Worm (Caenorhabditis elegans) whole organism, L2 larva: Measurements from ENCODE around the gene ptc-3.
"Not testable (repeated sequence)": the region's sequence is repeated elsewhere in the genome, so short reads cannot be mapped to it uniquely, and the experiment has no call there.

Source experiments
- ZK546.5 ChIP-seq: sonication (generic microtip); optimal IDR thresholded peaks from 2 replicates; lab custom pipeline; 2017; ENCODE audit warnings: missing biosample characterization, missing genetic modification characterization
- aly-2 ChIP-seq: fragments of 150-350 bp; optimal IDR thresholded peaks from 2 replicates; lab custom pipeline; 2014; ENCODE audit warnings: missing biosample characterization, missing genetic modification characterization
- blmp-1 ChIP-seq: sonication (generic microtip); optimal IDR thresholded peaks from 2 replicates; lab custom pipeline; 2017; ENCODE audit warnings: missing genetic modification characterization, mild to moderate bottlenecking, missing compliant biosample characterization, antibody characterized with exemption, moderate library complexity; ENCODE audit not compliant: insufficient read depth
- ceh-16 ChIP-seq: fragments of 150-350 bp; optimal IDR thresholded peaks from 2 replicates; lab custom pipeline; 2014; ENCODE audit warnings: missing biosample characterization, missing genetic modification characterization
- ceh-82 ChIP-seq: fragments of 150-350 bp; optimal IDR thresholded peaks from 2 replicates; lab custom pipeline; 2014; ENCODE audit warnings: missing biosample characterization, missing genetic modification characterization
- crh-2 ChIP-seq: sonication (generic microtip); optimal IDR thresholded peaks from 2 replicates; lab custom pipeline; 2017; ENCODE audit warnings: missing biosample characterization, missing genetic modification characterization
- elt-1 ChIP-seq: fragments of 150-350 bp; optimal IDR thresholded peaks from 2 replicates; lab custom pipeline; 2014; ENCODE audit warnings: missing biosample characterization, missing genetic modification characterization
- fos-1 ChIP-seq: fragments of 150-350 bp; optimal IDR thresholded peaks from 2 replicates; lab custom pipeline; 2014; ENCODE audit warnings: missing biosample characterization, missing genetic modification characterization
- gmeb-1 ChIP-seq: fragments of 150-350 bp; optimal IDR thresholded peaks from 2 replicates; lab custom pipeline; 2014; ENCODE audit warnings: missing biosample characterization, missing genetic modification characterization
- lin-11 ChIP-seq: fragments of 150-350 bp; sonication (generic microtip); optimal IDR thresholded peaks from 2 replicates; lab custom pipeline; 2014; ENCODE audit warnings: missing biosample characterization, missing genetic modification characterization, inconsistent platforms, mixed read lengths
- lin-13 ChIP-seq: fragments of 150-350 bp; optimal IDR thresholded peaks from 2 replicates; lab custom pipeline; 2014; ENCODE audit warnings: missing biosample characterization, missing genetic modification reagents, missing genetic modification characterization
- lin-39 ChIP-seq: fragments of 150-350 bp; optimal IDR thresholded peaks from 2 replicates; lab custom pipeline; 2014; ENCODE audit warnings: missing biosample characterization, missing genetic modification reagents, missing genetic modification characterization
- lsy-2 ChIP-seq, 2 experiments: fragments of 150-350 bp in 1 of 2; sonication (generic microtip) in 1 of 2; optimal IDR thresholded peaks; 2 replicates each; lab custom pipeline; 2014 to 2017; ENCODE audit warnings: missing biosample characterization in 2 of 2, missing genetic modification characterization in 2 of 2
- mab-5 ChIP-seq: fragments of 150-350 bp; optimal IDR thresholded peaks from 2 replicates; lab custom pipeline; 2014; ENCODE audit warnings: missing biosample characterization, missing genetic modification characterization
- mbf-1 ChIP-seq: sonication (generic microtip); optimal IDR thresholded peaks from 2 replicates; lab custom pipeline; 2017; ENCODE audit warnings: missing biosample characterization, missing genetic modification characterization
- mdl-1 ChIP-seq, 2 experiments: fragments of 150-350 bp in 1 of 2; sonication (generic microtip) in 1 of 2; optimal IDR thresholded peaks; 2 replicates each; lab custom pipeline; 2017; ENCODE audit warnings: missing biosample characterization in 2 of 2, missing genetic modification characterization in 2 of 2
- nhr-10 ChIP-seq: sonication (generic microtip); optimal IDR thresholded peaks from 2 replicates; lab custom pipeline; 2017; ENCODE audit warnings: missing biosample characterization, missing genetic modification characterization
- nhr-12 ChIP-seq: fragments of 150-350 bp; optimal IDR thresholded peaks from 2 replicates; lab custom pipeline; 2014; ENCODE audit warnings: missing biosample characterization, missing genetic modification characterization
- nhr-129 ChIP-seq: fragments of 150-350 bp; optimal IDR thresholded peaks from 2 replicates; lab custom pipeline; 2014; ENCODE audit warnings: missing biosample characterization, missing genetic modification characterization
- nhr-237 ChIP-seq: fragments of 150-350 bp; optimal IDR thresholded peaks from 2 replicates; lab custom pipeline; 2014; ENCODE audit warnings: missing biosample characterization, missing genetic modification characterization
- nhr-25 ChIP-seq: fragments of 150-350 bp; sonication (generic microtip); optimal IDR thresholded peaks from 3 replicates; lab custom pipeline; 2014; ENCODE audit warnings: missing biosample characterization, missing genetic modification characterization
- nhr-6 ChIP-seq: fragments of 150-350 bp; optimal IDR thresholded peaks from 2 replicates; lab custom pipeline; 2014; ENCODE audit warnings: missing biosample characterization, missing genetic modification characterization
- nhr-77 ChIP-seq: fragments of 150-350 bp; optimal IDR thresholded peaks from 2 replicates; lab custom pipeline; 2014; ENCODE audit warnings: missing biosample characterization, missing genetic modification characterization
- sem-4 ChIP-seq: fragments of 150-350 bp; optimal IDR thresholded peaks from 2 replicates; lab custom pipeline; 2014; ENCODE audit warnings: missing biosample characterization, missing genetic modification reagents, missing genetic modification characterization
- skn-1 ChIP-seq: sonication (generic microtip); optimal IDR thresholded peaks from 2 replicates; lab custom pipeline; 2017; ENCODE audit warnings: missing biosample characterization, missing genetic modification characterization
- sma-3 ChIP-seq: sonication (generic microtip); optimal IDR thresholded peaks from 2 replicates; lab custom pipeline; 2016; ENCODE audit warnings: missing genetic modification reagents, missing genetic modification characterization, missing compliant biosample characterization
- sma-9 ChIP-seq, 2 experiments: fragments of 150-350 bp in 1 of 2; sonication (generic microtip) in 1 of 2; optimal IDR thresholded peaks; 2 replicates each; lab custom pipeline; 2014 to 2016; ENCODE audit warnings: missing genetic modification characterization in 2 of 2, mild to moderate bottlenecking in 1 of 2, missing biosample characterization in 1 of 2, missing compliant biosample characterization in 1 of 2, missing genetic modification reagents in 1 of 2, moderate library complexity in 1 of 2
- snpc-4 ChIP-seq: fragments of 150-350 bp; optimal IDR thresholded peaks from 2 replicates; lab custom pipeline; 2014; ENCODE audit warnings: missing biosample characterization, missing genetic modification characterization
- unc-55 ChIP-seq: fragments of 150-350 bp; sonication (generic microtip); optimal IDR thresholded peaks from 3 replicates; lab custom pipeline; 2014; ENCODE audit warnings: missing biosample characterization, missing genetic modification reagents, missing genetic modification characterization
- unc-62 ChIP-seq: fragments of 150-350 bp; optimal IDR thresholded peaks from 2 replicates; lab custom pipeline; 2014; ENCODE audit warnings: missing biosample characterization, missing genetic modification reagents, missing genetic modification characterization
- zag-1 ChIP-seq: fragments of 150-350 bp; optimal IDR thresholded peaks from 2 replicates; lab custom pipeline; 2014; ENCODE audit warnings: missing biosample characterization, missing genetic modification characterization
- ztf-11 ChIP-seq: sonication (generic microtip); optimal IDR thresholded peaks from 2 replicates; lab custom pipeline; 2017; ENCODE audit warnings: missing biosample characterization, missing genetic modification characterization
- ztf-4 ChIP-seq: fragments of 150-350 bp; optimal IDR thresholded peaks from 2 replicates; lab custom pipeline; 2014; ENCODE audit warnings: missing biosample characterization, missing genetic modification characterization

Gene ptc-3

DNA sequence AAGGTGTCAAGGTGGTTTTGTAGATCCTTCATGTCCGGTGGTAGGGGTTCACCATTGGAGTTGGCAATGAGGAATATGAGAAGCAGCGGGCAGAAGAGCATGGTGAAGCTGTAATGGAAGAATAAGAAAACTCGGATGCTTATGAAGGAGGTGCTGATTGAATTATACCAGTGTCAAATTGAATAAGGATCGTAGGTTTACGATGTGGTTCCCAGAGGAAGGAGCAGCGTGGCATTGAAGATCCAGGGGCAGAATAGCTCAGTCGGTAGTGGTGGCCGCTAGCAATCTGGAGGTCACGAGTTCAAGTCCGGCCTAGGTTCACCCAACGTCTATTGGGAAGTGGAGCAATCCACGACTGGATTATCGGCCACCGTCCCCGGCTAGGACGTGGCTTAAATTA is 10.9 kb downstream of the ptc-3 start, which contains the start of gene Y110A2AL.6:
TSS of gene Y110A2AL.6 (minus strand) at position 101 of the 400 bp plus-strand sequence.
- TF ChIP-seq mdl-1 (tag; optimal IDR thresholded peaks at IDR 0.05; lab: Kevin White, UChicago) (no peak), gmeb-1 (tag; lab: Kevin White, UChicago) (no peak), lin-11 (tag; lab: Kevin White, UChicago) (no peak), nhr-25 (tag; lab: Kevin White, UChicago) (no peak), ztf-11 (tag; lab: Kevin White, UChicago) (no peak), unc-55 (GFP tag; lab: Kevin White, UChicago) (no peak), ZK546.5 (tag; lab: Kevin White, UChicago) (no peak), nhr-77 (tag; lab: Kevin White, UChicago) (no peak), lsy-2 (tag; optimal IDR thresholded peaks at IDR 0.05; lab: Kevin White, UChicago) (no peak), nhr-129 (no peak), sma-9 (GFP tag; optimal IDR thresholded peaks at IDR 0.05; lab: Kevin White, UChicago) (no peak), sma-9 (tag; optimal IDR thresholded peaks at IDR 0.05; lab: Kevin White, UChicago) (no peak), ceh-82 (no peak), lin-13 (no peak), skn-1 (tag; lab: Kevin White, UChicago) (no peak), ztf-4 (no peak), sem-4 (tag; lab: Kevin White, UChicago) (no peak), mab-5 (tag; lab: Kevin White, UChicago) (no peak), aly-2 (tag; lab: Kevin White, UChicago) (no peak)

DNA sequence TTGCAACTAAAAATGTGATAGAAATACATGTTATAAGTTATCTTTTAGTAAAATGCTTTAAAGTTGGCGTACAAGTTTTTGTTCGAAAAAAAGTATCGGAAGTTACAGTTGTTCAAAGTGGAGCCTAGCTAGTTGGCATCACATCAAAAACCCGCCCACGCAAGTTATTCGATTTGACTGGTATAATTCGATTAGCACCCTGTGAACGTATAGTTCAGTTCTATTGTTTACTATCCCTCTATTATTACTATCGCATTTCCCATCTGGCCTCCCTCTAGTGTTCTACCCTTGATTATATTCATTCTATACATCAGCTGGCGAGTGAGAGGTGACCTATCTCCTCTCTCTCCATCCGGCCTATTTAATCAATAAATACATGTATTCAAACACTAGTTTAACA is 13.4 kb downstream of the ptc-3 start, which contains the start of gene Y110A2AL.4:
TSS of gene Y110A2AL.4 (plus strand) at position 301 of the 400 bp plus-strand sequence.
- TF ChIP-seq unc-62 (GFP tag; lab: Kevin White, UChicago); ZK546.5 (tag; lab: Kevin White, UChicago); lsy-2 (tag; optimal IDR thresholded peaks at IDR 0.05; lab: Kevin White, UChicago): not testable (repeated sequence)

- no peak for TF ChIP-seq nhr-12 (tag; lab: Kevin White, UChicago)
These were observed 15.5 kb downstream of the ptc-3 start, which contains the start of gene K12H6.7 for ce11 chrII:2836853-2837252. TSS of gene K12H6.7 (minus strand) at chrII:2836953.

ce11 chrII:2834105-2834504 is 18.3 kb downstream of the ptc-3 start:
- TF ChIP-seq skn-1 (tag; lab: Kevin White, UChicago) (peak; percentile 51), sma-9 (GFP tag; optimal IDR thresholded peaks at IDR 0.05; lab: Kevin White, UChicago) (peak; percentile 11), sma-9 (tag; optimal IDR thresholded peaks at IDR 0.05; lab: Kevin White, UChicago) (no peak), nhr-237 (tag; lab: Kevin White, UChicago) (no peak), crh-2 (tag; lab: Kevin White, UChicago) (no peak), fos-1 (peak; percentile 87)

ce11 chrII:2832539-2832938 is 19.9 kb downstream of the ptc-3 start:
- TF ChIP-seq ztf-11 (tag; lab: Kevin White, UChicago), result no peak
- no peak for TF ChIP-seq mab-5 (tag; lab: Kevin White, UChicago)
- no peak for TF ChIP-seq sma-9 (GFP tag; optimal IDR thresholded peaks at IDR 0.05; lab: Kevin White, UChicago)
- TF ChIP-seq sma-9 (tag; optimal IDR thresholded peaks at IDR 0.05; lab: Kevin White, UChicago), result no peak
- no peak for TF ChIP-seq ceh-16 (tag; lab: Kevin White, UChicago)
- no peak for TF ChIP-seq fos-1
- TF ChIP-seq blmp-1 (tag; lab: Kevin White, UChicago), result no peak
- TF ChIP-seq mdl-1 (tag; optimal IDR thresholded peaks at IDR 0.05; lab: Kevin White, UChicago), result no peak
- TF ChIP-seq ceh-82, result no peak
- no peak for TF ChIP-seq nhr-10 (tag; lab: Kevin White, UChicago)
- TF ChIP-seq zag-1 (tag; lab: Kevin White, UChicago), result no peak
- TF ChIP-seq skn-1 (tag; lab: Kevin White, UChicago), result no peak
- no peak for TF ChIP-seq ZK546.5 (tag; lab: Kevin White, UChicago)
- no peak for TF ChIP-seq nhr-6 (tag; lab: Kevin White, UChicago)
- TF ChIP-seq snpc-4 (tag; lab: Kevin White, UChicago), result no peak
- TF ChIP-seq mbf-1 (tag; lab: Kevin White, UChicago), result no peak
- TF ChIP-seq lin-39 (tag; lab: Kevin White, UChicago), result no peak
- no peak for TF ChIP-seq sma-3
- TF ChIP-seq elt-1 (tag; lab: Kevin White, UChicago), result no peak
- no peak for TF ChIP-seq lin-13
- TF ChIP-seq, all 48 proteins: peak for 0
